Fruit fly (Drosophila melanogaster) whole organism, embryonic: ENCODE data around the gene CG15408.

ENCODE experiments used
- Ada2b ChIP-seq: fragments of 200-800 bp; sonication (Bioruptor generic); IDR thresholded peaks from 2 replicates; pipeline ENCODE4 v1.3.6; 2022; ENCODE audit warnings: missing biosample characterization, missing genetic modification characterization
- Atf-2 ChIP-seq: fragments of 200-800 bp; sonication (Bioruptor generic); optimal IDR thresholded peaks from 2 replicates; lab custom pipeline; 2016; ENCODE audit warnings: missing biosample characterization, missing genetic modification characterization
- B-H2 ChIP-seq: fragments of 200-800 bp; sonication (Bioruptor generic); optimal IDR thresholded peaks from 2 replicates; lab custom pipeline; 2018; ENCODE audit warnings: missing biosample characterization, mild to moderate bottlenecking, missing genetic modification characterization
- CG10147 ChIP-seq: fragments of 200-800 bp; sonication (Bioruptor generic); optimal IDR thresholded peaks from 2 replicates; lab custom pipeline; 2019; ENCODE audit warnings: missing biosample characterization, mild to moderate bottlenecking, missing genetic modification characterization, moderate library complexity
- CG10321 ChIP-seq: fragments of 200-800 bp; sonication (Bioruptor generic); IDR thresholded peaks from 2 replicates; pipeline ENCODE4 v1.3.6; 2022; ENCODE audit warnings: missing biosample characterization, missing genetic modification characterization
- CG11093 ChIP-seq: fragments of 200-800 bp; sonication (Bioruptor generic); IDR thresholded peaks from 3 replicates; pipeline ENCODE4 v1.3.6; 2022; ENCODE audit warnings: missing biosample characterization, missing genetic modification characterization
- CG13424 ChIP-seq: fragments of 200-800 bp; sonication (Bioruptor generic); optimal IDR thresholded peaks from 2 replicates; lab custom pipeline; 2019; ENCODE audit warnings: missing biosample characterization, mild to moderate bottlenecking, missing genetic modification characterization, moderate library complexity
- CG14860 ChIP-seq: fragments of 200-800 bp; sonication (Bioruptor generic); IDR thresholded peaks from 3 replicates; pipeline ENCODE4 v1.3.6; 2022; ENCODE audit warnings: missing biosample characterization, missing genetic modification characterization; ENCODE audit not compliant: partially characterized antibody
- CG15601 ChIP-seq: fragments of 200-800 bp; sonication (Bioruptor generic); optimal IDR thresholded peaks from 3 replicates; lab custom pipeline; 2019; ENCODE audit warnings: missing biosample characterization, mild to moderate bottlenecking, missing genetic modification characterization, moderate library complexity
- CG18011 ChIP-seq: fragments of 200-800 bp; sonication (Bioruptor generic); optimal IDR thresholded peaks from 2 replicates; lab custom pipeline; 2017; ENCODE audit warnings: missing biosample characterization, missing genetic modification characterization, mild to moderate bottlenecking, moderate library complexity, missing genotype
- CG18599 ChIP-seq: fragments of 200-800 bp; sonication (Bioruptor generic); optimal IDR thresholded peaks from 3 replicates; lab custom pipeline; 2017; ENCODE audit warnings: missing biosample characterization, missing genetic modification characterization, mild to moderate bottlenecking, moderate library complexity, missing genetic modification reagents
- CG18619 ChIP-seq: fragments of 200-800 bp; sonication (Bioruptor generic); optimal IDR thresholded peaks from 3 replicates; lab custom pipeline; 2017; ENCODE audit warnings: missing biosample characterization, mild to moderate bottlenecking, missing genetic modification characterization
- CG2199 ChIP-seq: fragments of 200-800 bp; sonication (Bioruptor generic); IDR thresholded peaks from 3 replicates; pipeline ENCODE4 v1.3.6; 2022; ENCODE audit warnings: missing biosample characterization, missing genetic modification characterization
- CG31365 ChIP-seq: fragments of 200-800 bp; sonication (Bioruptor generic); optimal IDR thresholded peaks from 2 replicates; lab custom pipeline; 2018; ENCODE audit warnings: missing biosample characterization, mild to moderate bottlenecking, missing genetic modification characterization
- CG3838 ChIP-seq: fragments of 200-800 bp; sonication (Bioruptor generic); optimal IDR thresholded peaks from 3 replicates; lab custom pipeline; 2016; ENCODE audit warnings: missing biosample characterization, missing genetic modification characterization
- CG42726 ChIP-seq: fragments of 200-800 bp; sonication (Bioruptor generic); IDR thresholded peaks from 2 replicates; pipeline ENCODE4 v1.3.6; 2022; ENCODE audit warnings: missing biosample characterization, missing genetic modification characterization; ENCODE audit not compliant: partially characterized antibody
- CG4617 ChIP-seq: fragments of 200-800 bp; sonication (Bioruptor generic); optimal IDR thresholded peaks from 3 replicates; lab custom pipeline; 2016; ENCODE audit warnings: missing biosample characterization, missing genetic modification characterization, borderline replicate concordance
- CG5180 ChIP-seq: fragments of 200-800 bp; sonication (Bioruptor generic); optimal IDR thresholded peaks from 3 replicates; lab custom pipeline; 2017; ENCODE audit warnings: missing biosample characterization, missing genetic modification characterization, mild to moderate bottlenecking, moderate library complexity, missing genetic modification reagents
- CG6813 ChIP-seq: fragments of 200-800 bp; sonication (Bioruptor generic); optimal IDR thresholded peaks from 2 replicates; lab custom pipeline; 2017; ENCODE audit warnings: missing biosample characterization, missing genetic modification characterization, mild to moderate bottlenecking, moderate library complexity, missing genetic modification reagents
- CG7357 ChIP-seq: fragments of 200-800 bp; sonication (Bioruptor generic); IDR thresholded peaks from 3 replicates; pipeline ENCODE4 v1.3.6; 2022; ENCODE audit warnings: missing biosample characterization, missing genetic modification characterization
- CG7839 ChIP-seq: fragments of 200-800 bp; sonication (Bioruptor generic); optimal IDR thresholded peaks from 3 replicates; lab custom pipeline; 2018; ENCODE audit warnings: missing biosample characterization, mild to moderate bottlenecking, missing genetic modification characterization, moderate library complexity
- CG8281 ChIP-seq: fragments of 200-800 bp; sonication (Bioruptor generic); optimal IDR thresholded peaks from 2 replicates; lab custom pipeline; 2018; ENCODE audit warnings: missing biosample characterization, mild to moderate bottlenecking, missing genetic modification characterization, moderate library complexity
- CG8944 ChIP-seq: fragments of 200-800 bp; sonication (Bioruptor generic); optimal IDR thresholded peaks from 3 replicates; lab custom pipeline; 2016; ENCODE audit warnings: missing biosample characterization, missing genetic modification characterization
- CG9797 ChIP-seq: fragments of 200-800 bp; sonication (Bioruptor generic); optimal IDR thresholded peaks from 3 replicates; lab custom pipeline; 2018; ENCODE audit warnings: missing biosample characterization, mild to moderate bottlenecking, missing genetic modification characterization
- Dbx ChIP-seq: fragments of 200-800 bp; sonication (Bioruptor generic); IDR thresholded peaks from 3 replicates; pipeline ENCODE4 v1.3.6; 2022; ENCODE audit warnings: missing biosample characterization, missing genetic modification characterization
- Dek ChIP-seq: fragments of 200-800 bp; sonication (Bioruptor generic); optimal IDR thresholded peaks from 3 replicates; lab custom pipeline; 2019; ENCODE audit warnings: missing biosample characterization, mild to moderate bottlenecking, missing genetic modification characterization, moderate library complexity
- Fer3 ChIP-seq: fragments of 200-800 bp; sonication (Bioruptor generic); optimal IDR thresholded peaks from 2 replicates; lab custom pipeline; 2018; ENCODE audit warnings: missing biosample characterization, mild to moderate bottlenecking, missing genetic modification characterization, moderate library complexity
- HmgZ ChIP-seq: fragments of 200-800 bp; sonication (Bioruptor generic); optimal IDR thresholded peaks from 2 replicates; lab custom pipeline; 2018; ENCODE audit warnings: missing biosample characterization, mild to moderate bottlenecking, missing genetic modification characterization
- Nf-YB ChIP-seq: fragments of 200-800 bp; sonication (Bioruptor generic); optimal IDR thresholded peaks from 3 replicates; lab custom pipeline; 2019; ENCODE audit warnings: missing biosample characterization, mild to moderate bottlenecking, missing genetic modification characterization, moderate library complexity
- PHDP ChIP-seq: fragments of 200-800 bp; sonication (Bioruptor generic); optimal IDR thresholded peaks from 3 replicates; lab custom pipeline; 2018; ENCODE audit warnings: missing biosample characterization, mild to moderate bottlenecking, missing genetic modification characterization, moderate library complexity
- Poxn ChIP-seq: fragments of 200-800 bp; sonication (Bioruptor generic); IDR thresholded peaks from 2 replicates; pipeline ENCODE4 v1.3.6; 2022; ENCODE audit warnings: missing biosample characterization, missing genetic modification characterization
- Sin3A ChIP-seq: fragments of >200 bp; optimal IDR thresholded peaks from 2 replicates; lab custom pipeline; 2018
- bbx ChIP-seq: fragments of 200-800 bp; sonication (Bioruptor generic); IDR thresholded peaks from 2 replicates; pipeline ENCODE4 v1.3.6; 2022; ENCODE audit warnings: missing biosample characterization, missing genetic modification characterization; ENCODE audit not compliant: partially characterized antibody
- bowl ChIP-seq: fragments of 200-800 bp; sonication (Bioruptor generic); IDR thresholded peaks from 2 replicates; pipeline ENCODE4 v1.3.6; 2022; ENCODE audit warnings: missing biosample characterization, missing genetic modification characterization
- bsh ChIP-seq, 2 experiments: fragments of 200-800 bp; sonication (Bioruptor generic); optimal IDR thresholded peaks; 2 replicates each; lab custom pipeline; 2017 to 2018; ENCODE audit warnings: mild to moderate bottlenecking in 2 of 2, missing biosample characterization in 2 of 2, missing genetic modification characterization in 2 of 2, moderate library complexity in 1 of 2
- ci ChIP-seq: fragments of 200-800 bp; sonication (Bioruptor generic); IDR thresholded peaks from 3 replicates; pipeline ENCODE4 v1.3.6; 2022; ENCODE audit warnings: missing biosample characterization, missing genetic modification characterization
- croc ChIP-seq: fragments of 200-800 bp; sonication (Bioruptor generic); conservative IDR thresholded peaks from 3 replicates; pipeline ENCODE4 v1.3.6; 2022; ENCODE audit warnings: missing biosample characterization, missing genetic modification characterization
- dmrt99B ChIP-seq: fragments of 200-800 bp; sonication (Bioruptor generic); optimal IDR thresholded peaks from 2 replicates; lab custom pipeline; 2018; ENCODE audit warnings: missing biosample characterization, mild to moderate bottlenecking, missing genetic modification characterization, moderate library complexity
- ems ChIP-seq: fragments of 200-800 bp; sonication (Bioruptor generic); optimal IDR thresholded peaks from 3 replicates; lab custom pipeline; 2016; ENCODE audit warnings: missing biosample characterization, missing genetic modification characterization
- en ChIP-seq: fragments of 200-800 bp; sonication (Bioruptor generic); optimal IDR thresholded peaks from 2 replicates; lab custom pipeline; 2016; ENCODE audit warnings: missing biosample characterization, missing genetic modification characterization
- gcm2 ChIP-seq: fragments of 200-800 bp; sonication (Bioruptor generic); optimal IDR thresholded peaks from 2 replicates; lab custom pipeline; 2016; ENCODE audit warnings: missing biosample characterization, missing genetic modification characterization
- her ChIP-seq: fragments of 200-800 bp; sonication (Bioruptor generic); optimal IDR thresholded peaks from 2 replicates; lab custom pipeline; 2016; ENCODE audit warnings: missing biosample characterization, missing genetic modification characterization
- nau ChIP-seq: fragments of 200-800 bp; sonication (Bioruptor generic); optimal IDR thresholded peaks from 3 replicates; lab custom pipeline; 2017; ENCODE audit warnings: missing biosample characterization, mild to moderate bottlenecking, missing genetic modification characterization, missing genetic modification reagents
- repo ChIP-seq: fragments of 200-800 bp; sonication (Bioruptor generic); optimal IDR thresholded peaks from 2 replicates; lab custom pipeline; 2016; ENCODE audit warnings: missing biosample characterization, missing genetic modification characterization
- salm ChIP-seq: fragments of 200-800 bp; sonication (Bioruptor generic); optimal IDR thresholded peaks from 2 replicates; lab custom pipeline; 2018; ENCODE audit warnings: missing biosample characterization, mild to moderate bottlenecking, missing genetic modification characterization
- seq ChIP-seq: fragments of 200-800 bp; sonication (Bioruptor generic); IDR thresholded peaks from 2 replicates; pipeline ENCODE4 v1.3.6; 2022; ENCODE audit warnings: missing biosample characterization, missing genetic modification characterization
- sim ChIP-seq: fragments of 200-800 bp; sonication (Bioruptor generic); IDR thresholded peaks from 2 replicates; pipeline ENCODE4 v1.3.6; 2022; ENCODE audit warnings: missing biosample characterization, missing genetic modification characterization
- slp2 ChIP-seq: fragments of 200-800 bp; sonication (Bioruptor generic); optimal IDR thresholded peaks from 2 replicates; lab custom pipeline; 2016; ENCODE audit warnings: missing biosample characterization, missing genetic modification characterization
- so ChIP-seq: fragments of 200-800 bp; sonication (Bioruptor generic); IDR thresholded peaks from 3 replicates; pipeline ENCODE4 v1.3.6; 2022; ENCODE audit warnings: missing biosample characterization, missing genetic modification characterization
- sqz ChIP-seq: fragments of 200-800 bp; sonication (Bioruptor generic); optimal IDR thresholded peaks from 3 replicates; lab custom pipeline; 2018; ENCODE audit warnings: missing biosample characterization, mild to moderate bottlenecking, missing genetic modification characterization
- wek ChIP-seq: fragments of 200-800 bp; sonication (Bioruptor generic); optimal IDR thresholded peaks from 3 replicates; lab custom pipeline; 2018; ENCODE audit warnings: missing biosample characterization, mild to moderate bottlenecking, missing genetic modification characterization, moderate library complexity
- yki ChIP-seq: fragments of >200 bp; optimal IDR thresholded peaks from 3 replicates; lab custom pipeline; 2018

The CG15408 gene

DNA sequence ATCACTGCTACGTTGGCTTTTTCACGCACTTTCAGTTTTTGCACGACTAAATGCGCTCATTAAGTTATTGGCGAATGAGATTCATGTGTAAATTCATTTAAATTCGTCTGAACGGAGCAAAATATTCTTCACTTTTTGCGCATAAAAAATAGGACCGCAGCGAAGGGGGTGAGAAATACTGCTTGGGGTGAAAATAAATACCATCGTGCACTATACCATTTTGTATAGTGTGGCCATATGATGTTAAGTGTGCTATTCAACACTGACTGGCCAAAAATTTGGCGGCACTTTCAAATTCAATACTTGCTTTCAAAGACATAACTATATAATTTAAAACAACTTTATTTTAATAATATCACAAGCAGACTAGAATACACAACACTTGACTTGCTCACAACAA lies 40.6 kb downstream of the CG15408 start, which contains the start of gene GramD1B (continued):
- TF ChIP-seq CG2199 (GFP tag; lab: Robert Waterston, UW), result no peak
- no peak for TF ChIP-seq CG31365
- TF ChIP-seq Ada2b (GFP tag; lab: Robert Waterston, UW), result no peak
- TF ChIP-seq CG42726 (GFP tag; lab: Robert Waterston, UW), result no peak
- TF ChIP-seq so (GFP tag; lab: Robert Waterston, UW), result no peak
- TF ChIP-seq Fer3 (tag; lab: Kevin White, UChicago), result no peak
- no peak for TF ChIP-seq Nf-YB (GFP tag; lab: Kevin White, UChicago)
- TF ChIP-seq wek, result no peak
- TF ChIP-seq Dek (tag; lab: Kevin White, UChicago), result peak; percentile 3
- 0 out of 3 replicates have a peak, but pooled peaks have one; percentile 36 for TF ChIP-seq ci (GFP tag; lab: Robert Waterston, UW)
- no peak for TF ChIP-seq CG7357
- peak; percentile 38 for TF ChIP-seq PHDP
- no peak for TF ChIP-seq sim (GFP tag; lab: Robert Waterston, UW)
- no peak for TF ChIP-seq Dbx (GFP tag; lab: Robert Waterston, UW)
- TF ChIP-seq CG10321 (GFP tag; lab: Robert Waterston, UW), result no peak
- peak; percentile 15 for TF ChIP-seq CG10147 (GFP tag; lab: Kevin White, UChicago)
- TF ChIP-seq bbx, result peak; percentile 59
- TF ChIP-seq CG15601 (tag; lab: Kevin White, UChicago), result peak; percentile 10
- no peak for TF ChIP-seq CG7839 (tag; lab: Kevin White, UChicago)
- TF ChIP-seq CG8281 (tag; lab: Kevin White, UChicago), result no peak
- TF ChIP-seq Sin3A (lab: Kevin White, UChicago), result peak; percentile 23
- TF ChIP-seq ems (GFP tag; lab: Kevin White, UChicago), result no peak
- TF ChIP-seq en, result no peak
- TF ChIP-seq bsh (GFP tag; optimal IDR thresholded peaks at IDR 0.05; lab: Kevin White, UChicago), result no peak
- TF ChIP-seq bowl (GFP tag; lab: Robert Waterston, UW), result no peak
- no peak for TF ChIP-seq CG5180
- TF ChIP-seq CG11093 (GFP tag; lab: Robert Waterston, UW), result no peak
- no peak for TF ChIP-seq her (GFP tag; lab: Kevin White, UChicago)
- no peak for TF ChIP-seq dmrt99B (tag; lab: Kevin White, UChicago)
- TF ChIP-seq repo (GFP tag; lab: Kevin White, UChicago), result no peak
- no peak for TF ChIP-seq croc (GFP tag; lab: Robert Waterston, UW)
- TF ChIP-seq Poxn (GFP tag; lab: Robert Waterston, UW), result no peak
- TF ChIP-seq sqz, result no peak
- no peak for TF ChIP-seq nau (GFP tag; lab: Kevin White, UChicago)
- no peak for TF ChIP-seq Atf-2 (GFP tag; lab: Kevin White, UChicago)
- TF ChIP-seq B-H2, result peak; percentile 47
- TF ChIP-seq CG6813 (GFP tag; lab: Kevin White, UChicago), result no peak
- TF ChIP-seq CG14860 (GFP tag; lab: Robert Waterston, UW), result no peak
- no peak for TF ChIP-seq CG18011 (GFP tag; lab: Kevin White, UChicago)
- TF ChIP-seq gcm2 (GFP tag; lab: Kevin White, UChicago), result no peak
- no peak for TF ChIP-seq CG8944 (GFP tag; lab: Kevin White, UChicago)
- peak; percentile 93 for TF ChIP-seq CG9797
- peak; percentile 58 for TF ChIP-seq HmgZ (tag; lab: Kevin White, UChicago)
- TF ChIP-seq CG18599 (GFP tag; lab: Kevin White, UChicago), result no peak
- TF ChIP-seq CG4617, result peak; percentile 83
- TF ChIP-seq slp2, result no peak
- TF ChIP-seq CG18619 (GFP tag; lab: Kevin White, UChicago), result no peak
- no peak for TF ChIP-seq salm
- no peak for TF ChIP-seq CG3838
- TF ChIP-seq seq (GFP tag; lab: Robert Waterston, UW), result no peak
- no peak for TF ChIP-seq yki (lab: Kevin White, UChicago)
- no peak for TF ChIP-seq CG13424 (tag; lab: Kevin White, UChicago)
